Worm (Caenorhabditis elegans) whole organism, L2 larva: ENCODE results near the gene Y104H12D.2.
A peak's percentile ranks its signal among the peaks of the same experiment; 100 is the strongest.

ENCODE experiments used
- C34F6.9 ChIP-seq: fragments of 150-350 bp; optimal IDR thresholded peaks from 2 replicates; lab custom pipeline; 2014; ENCODE audit warnings: missing biosample characterization, missing genetic modification characterization
- F13H6.1 ChIP-seq: sonication (generic microtip); optimal IDR thresholded peaks from 2 replicates; lab custom pipeline; 2016; ENCODE audit warnings: missing genetic modification characterization, missing compliant biosample characterization
- Y55F3AM.14 ChIP-seq: fragments of 200-800 bp; sonication (Bioruptor generic); optimal IDR thresholded peaks from 2 replicates; lab custom pipeline; 2018; ENCODE audit warnings: mild to moderate bottlenecking, missing genetic modification characterization, missing compliant biosample characterization
- ZK546.5 ChIP-seq: sonication (generic microtip); optimal IDR thresholded peaks from 2 replicates; lab custom pipeline; 2017; ENCODE audit warnings: missing biosample characterization, missing genetic modification characterization
- alr-1 ChIP-seq: fragments of 150-350 bp; optimal IDR thresholded peaks from 2 replicates; lab custom pipeline; 2014; ENCODE audit warnings: missing biosample characterization, missing genetic modification characterization
- aly-2 ChIP-seq: fragments of 150-350 bp; optimal IDR thresholded peaks from 2 replicates; lab custom pipeline; 2014; ENCODE audit warnings: missing biosample characterization, missing genetic modification characterization
- ama-1 ChIP-seq: fragments of 150-350 bp; optimal IDR thresholded peaks from 2 replicates; lab custom pipeline; 2018; ENCODE audit warnings: inconsistent platforms
- ceh-82 ChIP-seq: fragments of 150-350 bp; optimal IDR thresholded peaks from 2 replicates; lab custom pipeline; 2014; ENCODE audit warnings: missing biosample characterization, missing genetic modification characterization
- crh-2 ChIP-seq: sonication (generic microtip); optimal IDR thresholded peaks from 2 replicates; lab custom pipeline; 2017; ENCODE audit warnings: missing biosample characterization, missing genetic modification characterization
- dmd-4 ChIP-seq: sonication (generic microtip); optimal IDR thresholded peaks from 2 replicates; lab custom pipeline; 2017; ENCODE audit warnings: missing biosample characterization, missing genetic modification characterization
- egl-27 ChIP-seq: sonication (generic microtip); optimal IDR thresholded peaks from 3 replicates; lab custom pipeline; 2017; ENCODE audit warnings: missing biosample characterization, missing genetic modification reagents, missing genetic modification characterization
- elt-1 ChIP-seq: fragments of 150-350 bp; optimal IDR thresholded peaks from 2 replicates; lab custom pipeline; 2014; ENCODE audit warnings: missing biosample characterization, missing genetic modification characterization
- elt-3 ChIP-seq: sonication (generic microtip); optimal IDR thresholded peaks from 2 replicates; lab custom pipeline; 2017; ENCODE audit warnings: missing biosample characterization, missing genetic modification characterization
- fos-1 ChIP-seq: fragments of 150-350 bp; optimal IDR thresholded peaks from 2 replicates; lab custom pipeline; 2014; ENCODE audit warnings: missing biosample characterization, missing genetic modification characterization
- gmeb-1 ChIP-seq: fragments of 150-350 bp; optimal IDR thresholded peaks from 2 replicates; lab custom pipeline; 2014; ENCODE audit warnings: missing biosample characterization, missing genetic modification characterization
- lin-11 ChIP-seq: fragments of 150-350 bp; sonication (generic microtip); optimal IDR thresholded peaks from 2 replicates; lab custom pipeline; 2014; ENCODE audit warnings: missing biosample characterization, missing genetic modification characterization, inconsistent platforms, mixed read lengths
- lin-13 ChIP-seq: fragments of 150-350 bp; optimal IDR thresholded peaks from 2 replicates; lab custom pipeline; 2014; ENCODE audit warnings: missing biosample characterization, missing genetic modification reagents, missing genetic modification characterization
- lin-39 ChIP-seq: fragments of 150-350 bp; optimal IDR thresholded peaks from 2 replicates; lab custom pipeline; 2014; ENCODE audit warnings: missing biosample characterization, missing genetic modification reagents, missing genetic modification characterization
- lsy-2 ChIP-seq, 2 experiments: fragments of 150-350 bp in 1 of 2; sonication (generic microtip) in 1 of 2; optimal IDR thresholded peaks; 2 replicates each; lab custom pipeline; 2014 to 2017; ENCODE audit warnings: missing biosample characterization in 2 of 2, missing genetic modification characterization in 2 of 2
- mdl-1 ChIP-seq, 2 experiments: fragments of 150-350 bp in 1 of 2; sonication (generic microtip) in 1 of 2; optimal IDR thresholded peaks; 2 replicates each; lab custom pipeline; 2017; ENCODE audit warnings: missing biosample characterization in 2 of 2, missing genetic modification characterization in 2 of 2
- nhr-10 ChIP-seq: sonication (generic microtip); optimal IDR thresholded peaks from 2 replicates; lab custom pipeline; 2017; ENCODE audit warnings: missing biosample characterization, missing genetic modification characterization
- nhr-11 ChIP-seq: fragments of 150-350 bp; optimal IDR thresholded peaks from 2 replicates; lab custom pipeline; 2014; ENCODE audit warnings: missing biosample characterization, missing genetic modification characterization
- nhr-12 ChIP-seq: fragments of 150-350 bp; optimal IDR thresholded peaks from 2 replicates; lab custom pipeline; 2014; ENCODE audit warnings: missing biosample characterization, missing genetic modification characterization
- nhr-129 ChIP-seq: fragments of 150-350 bp; optimal IDR thresholded peaks from 2 replicates; lab custom pipeline; 2014; ENCODE audit warnings: missing biosample characterization, missing genetic modification characterization
- nhr-21 ChIP-seq: fragments of 150-350 bp; optimal IDR thresholded peaks from 2 replicates; lab custom pipeline; 2014; ENCODE audit warnings: missing biosample characterization, missing genetic modification characterization
- nhr-25 ChIP-seq: fragments of 150-350 bp; sonication (generic microtip); optimal IDR thresholded peaks from 3 replicates; lab custom pipeline; 2014; ENCODE audit warnings: missing biosample characterization, missing genetic modification characterization
- nhr-6 ChIP-seq: fragments of 150-350 bp; optimal IDR thresholded peaks from 2 replicates; lab custom pipeline; 2014; ENCODE audit warnings: missing biosample characterization, missing genetic modification characterization
- nhr-77 ChIP-seq: fragments of 150-350 bp; optimal IDR thresholded peaks from 2 replicates; lab custom pipeline; 2014; ENCODE audit warnings: missing biosample characterization, missing genetic modification characterization
- peb-1 ChIP-seq: fragments of 150-350 bp; optimal IDR thresholded peaks from 2 replicates; lab custom pipeline; 2014; ENCODE audit warnings: missing biosample characterization, missing genetic modification characterization
- sem-4 ChIP-seq: fragments of 150-350 bp; optimal IDR thresholded peaks from 2 replicates; lab custom pipeline; 2014; ENCODE audit warnings: missing biosample characterization, missing genetic modification reagents, missing genetic modification characterization
- sma-3 ChIP-seq: sonication (generic microtip); optimal IDR thresholded peaks from 2 replicates; lab custom pipeline; 2016; ENCODE audit warnings: missing genetic modification reagents, missing genetic modification characterization, missing compliant biosample characterization
- sma-9 ChIP-seq, 2 experiments: fragments of 150-350 bp in 1 of 2; sonication (generic microtip) in 1 of 2; optimal IDR thresholded peaks; 2 replicates each; lab custom pipeline; 2014 to 2016; ENCODE audit warnings: missing genetic modification characterization in 2 of 2, mild to moderate bottlenecking in 1 of 2, missing biosample characterization in 1 of 2, missing compliant biosample characterization in 1 of 2, missing genetic modification reagents in 1 of 2, moderate library complexity in 1 of 2
- snpc-4 ChIP-seq: fragments of 150-350 bp; optimal IDR thresholded peaks from 2 replicates; lab custom pipeline; 2014; ENCODE audit warnings: missing biosample characterization, missing genetic modification characterization
- unc-55 ChIP-seq: fragments of 150-350 bp; sonication (generic microtip); optimal IDR thresholded peaks from 3 replicates; lab custom pipeline; 2014; ENCODE audit warnings: missing biosample characterization, missing genetic modification reagents, missing genetic modification characterization
- unc-62 ChIP-seq: fragments of 150-350 bp; optimal IDR thresholded peaks from 2 replicates; lab custom pipeline; 2014; ENCODE audit warnings: missing biosample characterization, missing genetic modification reagents, missing genetic modification characterization
- zag-1 ChIP-seq: fragments of 150-350 bp; optimal IDR thresholded peaks from 2 replicates; lab custom pipeline; 2014; ENCODE audit warnings: missing biosample characterization, missing genetic modification characterization
- ztf-1 ChIP-seq: fragments of 200-800 bp; sonication (Bioruptor generic); conservative IDR thresholded peaks from 2 replicates; pipeline ENCODE4 v1.3.6; 2022; ENCODE audit warnings: missing genetic modification characterization, missing compliant biosample characterization

Y104H12D.2 gene

ce11 chrIV:1211902-1212301, 34.1 kb downstream of the Y104H12D.2 start:
- no peak for TF ChIP-seq nhr-25
- TF ChIP-seq Y55F3AM.14 (GFP tag; lab: Kevin White, UChicago), result no peak
- no peak for TF ChIP-seq lsy-2 (tag; optimal IDR thresholded peaks at IDR 0.05; lab: Kevin White, UChicago)
- peak; percentile 62 for TF ChIP-seq snpc-4 (tag; lab: Kevin White, UChicago)
- no peak for TF ChIP-seq elt-3
- no peak for TF ChIP-seq aly-2 (tag; lab: Kevin White, UChicago)
- no peak for TF ChIP-seq egl-27 (tag; lab: Kevin White, UChicago)
- no peak for TF ChIP-seq unc-62 (GFP tag; lab: Kevin White, UChicago)
- no peak for TF ChIP-seq alr-1 (tag; lab: Kevin White, UChicago)
- no peak for TF ChIP-seq sma-3 (GFP tag; lab: Kevin White, UChicago)
- no peak for TF ChIP-seq crh-2 (tag; lab: Kevin White, UChicago)
- no peak for TF ChIP-seq ama-1 (lab: Kevin White, UChicago)
- no peak for TF ChIP-seq nhr-21
- TF ChIP-seq nhr-129 (tag; lab: Kevin White, UChicago), result no peak
- TF ChIP-seq fos-1 (tag; lab: Kevin White, UChicago), result peak; percentile 78
- TF ChIP-seq mdl-1 (tag; optimal IDR thresholded peaks at IDR 0.05; lab: Kevin White, UChicago), result no peak
- TF ChIP-seq, all 48 proteins: peak for 2

DNA sequence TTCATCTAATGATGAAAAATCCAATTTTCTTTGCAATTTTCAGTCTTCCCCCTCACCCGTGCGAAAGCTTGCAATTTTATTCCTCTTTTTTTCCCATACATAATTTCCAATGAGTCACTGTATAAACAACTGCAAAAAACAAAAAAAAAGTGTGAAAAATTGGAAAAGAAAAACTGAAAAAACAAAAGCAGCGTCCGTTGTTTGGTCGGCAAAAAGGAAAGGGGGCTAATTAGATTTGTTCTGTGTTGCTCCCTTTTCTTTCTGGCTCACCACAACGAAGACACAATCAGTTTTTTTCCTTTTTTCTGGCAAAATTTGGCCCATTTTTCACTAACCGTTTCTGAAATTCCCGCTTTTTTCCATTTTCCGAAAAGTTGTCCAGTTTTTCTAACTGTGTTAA, 34.5 kb downstream of the Y104H12D.2 start:
- TF ChIP-seq sma-3 (GFP tag; lab: Kevin White, UChicago) (no peak), nhr-21 (no peak), ztf-1 (GFP tag; lab: Robert Waterston, UW) (no peak), nhr-12 (tag; lab: Kevin White, UChicago) (no peak), unc-55 (GFP tag; lab: Kevin White, UChicago) (no peak), elt-1 (tag; lab: Kevin White, UChicago) (no peak), dmd-4 (tag; lab: Kevin White, UChicago) (no peak), mdl-1 (tag; optimal IDR thresholded peaks at IDR 0.05; lab: Kevin White, UChicago) (no peak), crh-2 (tag; lab: Kevin White, UChicago) (no peak), lsy-2 (tag; optimal IDR thresholded peaks at IDR 0.05; lab: Kevin White, UChicago) (no peak), nhr-10 (tag; lab: Kevin White, UChicago) (no peak)

DNA sequence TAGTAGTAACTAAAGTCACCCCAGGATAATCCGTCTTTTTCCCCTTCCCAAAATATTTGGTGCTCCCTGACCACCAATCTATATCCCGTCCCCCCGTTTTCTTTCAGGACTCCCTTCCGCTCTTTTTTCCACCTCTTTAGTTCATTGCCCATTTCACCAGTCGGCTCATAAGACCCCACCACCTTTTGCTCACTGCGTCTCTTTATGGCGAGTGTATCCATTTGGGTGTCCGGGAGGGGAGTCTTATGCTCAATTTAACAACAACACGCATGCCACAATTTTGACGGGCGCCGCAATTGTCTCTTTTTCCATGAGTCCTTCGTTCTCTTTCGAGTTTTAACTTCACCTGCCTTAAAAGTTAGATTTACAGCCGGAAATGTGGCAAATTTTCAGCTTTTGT, 35.4 kb downstream of the Y104H12D.2 start:
- TF ChIP-seq sma-9 (GFP tag; optimal IDR thresholded peaks at IDR 0.05; lab: Kevin White, UChicago) (no peak), sma-9 (tag; optimal IDR thresholded peaks at IDR 0.05; lab: Kevin White, UChicago) (no peak), nhr-77 (tag; lab: Kevin White, UChicago) (no peak), peb-1 (tag; lab: Kevin White, UChicago) (no peak), zag-1 (tag; lab: Kevin White, UChicago) (no peak), lsy-2 (tag; optimal IDR thresholded peaks at IDR 0.05; lab: Kevin White, UChicago) (peak in 1 of 2 experiments; percentile 31), nhr-129 (tag; lab: Kevin White, UChicago) (peak; percentile 38), gmeb-1 (tag; lab: Kevin White, UChicago) (no peak), alr-1 (tag; lab: Kevin White, UChicago) (no peak), aly-2 (tag; lab: Kevin White, UChicago) (no peak), fos-1 (tag; lab: Kevin White, UChicago) (no peak), unc-55 (GFP tag; lab: Kevin White, UChicago) (peak; percentile 38), Y55F3AM.14 (GFP tag; lab: Kevin White, UChicago) (no peak), sma-3 (GFP tag; lab: Kevin White, UChicago) (no peak), ceh-82 (tag; lab: Kevin White, UChicago) (no peak), F13H6.1 (tag; lab: Kevin White, UChicago) (no peak), snpc-4 (tag; lab: Kevin White, UChicago) (no peak), unc-62 (GFP tag; lab: Kevin White, UChicago) (no peak), crh-2 (tag; lab: Kevin White, UChicago) (no peak), ztf-1 (GFP tag; lab: Robert Waterston, UW) (no peak), C34F6.9 (tag; lab: Kevin White, UChicago) (peak; percentile 38), lin-11 (tag; lab: Kevin White, UChicago) (peak; percentile 49)

DNA sequence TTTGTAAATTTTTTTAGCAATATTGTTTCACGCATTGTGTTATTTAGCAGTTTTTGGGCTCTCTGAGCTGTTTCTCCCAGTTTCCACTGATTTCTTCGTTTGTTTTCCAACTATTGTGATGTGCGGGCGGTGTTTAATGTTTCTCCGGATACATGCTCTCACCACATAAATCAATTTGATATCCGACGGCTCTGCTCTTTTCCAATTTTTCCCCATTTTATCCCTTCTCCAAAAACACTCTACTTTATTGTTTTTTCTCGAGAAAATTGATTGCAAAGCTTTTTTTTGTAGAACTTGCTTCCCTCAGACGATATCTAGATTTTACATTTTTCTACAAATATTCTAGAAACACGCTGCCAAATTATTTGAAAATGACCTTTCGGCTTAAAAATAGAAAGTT, 37.7 kb downstream of the Y104H12D.2 start:
- TF ChIP-seq lin-39 (tag; lab: Kevin White, UChicago), result no peak
- TF ChIP-seq elt-3, result no peak
- TF ChIP-seq nhr-6 (tag; lab: Kevin White, UChicago), result no peak
- TF ChIP-seq snpc-4 (tag; lab: Kevin White, UChicago), result no peak
- TF ChIP-seq lin-13 (GFP tag; lab: Kevin White, UChicago), result no peak
- no peak for TF ChIP-seq sem-4 (tag; lab: Kevin White, UChicago)
- no peak for TF ChIP-seq ZK546.5 (tag; lab: Kevin White, UChicago)
- no peak for TF ChIP-seq gmeb-1 (tag; lab: Kevin White, UChicago)
- TF ChIP-seq lin-11 (tag; lab: Kevin White, UChicago), result no peak
- no peak for TF ChIP-seq elt-1 (tag; lab: Kevin White, UChicago)
- no peak for TF ChIP-seq nhr-25
- TF ChIP-seq nhr-11 (tag; lab: Kevin White, UChicago), result no peak
- TF ChIP-seq nhr-21, result no peak
- no peak for TF ChIP-seq unc-55 (GFP tag; lab: Kevin White, UChicago)
- no peak for TF ChIP-seq dmd-4 (tag; lab: Kevin White, UChicago)
- TF ChIP-seq aly-2 (tag; lab: Kevin White, UChicago), result no peak
- TF ChIP-seq mdl-1 (tag; optimal IDR thresholded peaks at IDR 0.05; lab: Kevin White, UChicago), result no peak
- no peak for TF ChIP-seq nhr-129 (tag; lab: Kevin White, UChicago)
